Worm (Caenorhabditis elegans) whole organism, L4 larva: ENCODE results near the gene R05G6.5.

Experiments
- F37D6.2 ChIP-seq: sonication (generic microtip); optimal IDR thresholded peaks from 2 replicates; lab custom pipeline; 2016; ENCODE audit warnings: mild to moderate bottlenecking, missing genetic modification characterization, missing compliant biosample characterization
- F44E2.7 ChIP-seq: fragments of 200-800 bp; sonication (Bioruptor generic); IDR thresholded peaks from 2 replicates; pipeline ENCODE4 v2.1.2; 2022; ENCODE audit warnings: missing genetic modification characterization, missing compliant biosample characterization
- T26A8.4 ChIP-seq: fragments of 200-800 bp; sonication (Bioruptor generic); IDR thresholded peaks from 2 replicates; pipeline ENCODE4 v1.3.6; 2022; ENCODE audit warnings: missing genetic modification characterization, missing compliant biosample characterization
- Y48G9A.11 ChIP-seq: fragments of 200-800 bp; sonication (Bioruptor generic); IDR thresholded peaks from 2 replicates; pipeline ENCODE4 v1.3.6; 2022; ENCODE audit warnings: missing genetic modification reagents, missing genetic modification characterization, missing compliant biosample characterization
- Y5F2A.4 ChIP-seq: fragments of 200-800 bp; sonication (Bioruptor generic); optimal IDR thresholded peaks from 2 replicates; lab custom pipeline; 2018; ENCODE audit warnings: mild to moderate bottlenecking, missing genetic modification characterization, missing compliant biosample characterization
- Y75B8A.6 ChIP-seq: fragments of 200-800 bp; sonication (Bioruptor generic); IDR thresholded peaks from 2 replicates; pipeline ENCODE4 v1.3.6; 2022; ENCODE audit warnings: missing genetic modification reagents, missing genetic modification characterization, missing compliant biosample characterization
- aha-1 ChIP-seq: fragments of 150-350 bp; peaks from one replicate; lab custom pipeline; 2014; ENCODE audit warnings: missing biosample characterization, missing genetic modification characterization
- aly-2 ChIP-seq: sonication (generic microtip); optimal IDR thresholded peaks from 2 replicates; lab custom pipeline; 2018; ENCODE audit warnings: missing biosample characterization, missing genetic modification characterization
- ama-1 ChIP-seq: fragments of 150-350 bp; optimal IDR thresholded peaks from 2 replicates; lab custom pipeline; 2014; ENCODE audit warnings: inconsistent platforms, mixed read lengths
- ceh-32 ChIP-seq: sonication (generic microtip); optimal IDR thresholded peaks from 2 replicates; lab custom pipeline; 2016; ENCODE audit warnings: mild to moderate bottlenecking, missing genetic modification characterization, missing compliant biosample characterization; ENCODE audit not compliant: poor library complexity
- ceh-44 ChIP-seq: fragments of 200-800 bp; sonication (Bioruptor generic); IDR thresholded peaks from 2 replicates; pipeline ENCODE4 v1.3.6; 2022; ENCODE audit warnings: missing genetic modification reagents, missing genetic modification characterization, missing compliant biosample characterization
- ceh-82 ChIP-seq: sonication (generic microtip); optimal IDR thresholded peaks from 2 replicates; lab custom pipeline; 2017; ENCODE audit warnings: missing biosample characterization, missing genetic modification characterization
- cey-2 ChIP-seq: sonication (generic microtip); optimal IDR thresholded peaks from 3 replicates; lab custom pipeline; 2017; ENCODE audit warnings: missing genetic modification characterization, mild to moderate bottlenecking, missing compliant biosample characterization, antibody characterized with exemption, borderline replicate concordance; ENCODE audit not compliant: insufficient read depth
- daf-12 ChIP-seq: fragments of 150-350 bp; optimal IDR thresholded peaks from 2 replicates; lab custom pipeline; 2014; ENCODE audit warnings: missing biosample characterization, missing genetic modification reagents, missing genetic modification characterization
- daf-16 ChIP-seq, 3 experiments: sonication (generic microtip); optimal IDR thresholded peaks; 2 replicates each; lab custom pipeline; 2016 to 2017; ENCODE audit warnings: missing genetic modification characterization in 3 of 3, missing genetic modification reagents in 3 of 3, mild to moderate bottlenecking in 2 of 3, missing compliant biosample characterization in 2 of 3, missing biosample characterization in 1 of 3, moderate library complexity in 1 of 3
- dpl-1 ChIP-seq: fragments of 150-350 bp; optimal IDR thresholded peaks from 2 replicates; lab custom pipeline; 2014; ENCODE audit warnings: missing biosample characterization, missing genetic modification reagents, missing genetic modification characterization
- duxl-1 ChIP-seq: sonication (generic microtip); optimal IDR thresholded peaks from 2 replicates; lab custom pipeline; 2016; ENCODE audit warnings: mild to moderate bottlenecking, missing genetic modification characterization, moderate library complexity, missing compliant biosample characterization; ENCODE audit not compliant: poor library complexity
- egl-27 ChIP-seq: sonication (generic microtip); optimal IDR thresholded peaks from 3 replicates; lab custom pipeline; 2017; ENCODE audit warnings: missing biosample characterization, missing genetic modification reagents, missing genetic modification characterization
- gei-8 ChIP-seq: fragments of 200-800 bp; sonication (Bioruptor generic); optimal IDR thresholded peaks from 2 replicates; lab custom pipeline; 2018; ENCODE audit warnings: mild to moderate bottlenecking, missing genetic modification characterization, missing compliant biosample characterization
- hif-1 ChIP-seq, 2 experiments: sonication (generic microtip); optimal IDR thresholded peaks; 2 replicates each; lab custom pipeline; 2016 to 2017; ENCODE audit warnings: missing compliant biosample characterization in 2 of 2, missing genetic modification characterization in 2 of 2, missing genetic modification reagents in 2 of 2, missing genotype in 2 of 2, mild to moderate bottlenecking in 1 of 2
- hlh-11 ChIP-seq: fragments of 200-800 bp; sonication (Bioruptor generic); optimal IDR thresholded peaks from 2 replicates; lab custom pipeline; 2018; ENCODE audit warnings: mild to moderate bottlenecking, missing genetic modification characterization, missing compliant biosample characterization
- hmg-1.1 ChIP-seq: fragments of 200-800 bp; sonication (Bioruptor generic); IDR thresholded peaks from 2 replicates; pipeline ENCODE4 v1.3.6; 2022; ENCODE audit warnings: missing genetic modification reagents, missing genetic modification characterization, missing compliant biosample characterization
- jun-1 ChIP-seq: fragments of 150-350 bp; optimal IDR thresholded peaks from 2 replicates; lab custom pipeline; 2014; ENCODE audit warnings: missing biosample characterization, missing genetic modification reagents, missing genetic modification characterization
- lim-7 ChIP-seq: fragments of 200-800 bp; sonication (Bioruptor generic); IDR thresholded peaks from 2 replicates; pipeline ENCODE4 v1.3.6; 2022; ENCODE audit warnings: missing genetic modification characterization, missing compliant biosample characterization
- lin-1 ChIP-seq: fragments of 200-800 bp; sonication (Bioruptor generic); IDR thresholded peaks from 2 replicates; pipeline ENCODE4 v1.3.6; 2022; ENCODE audit warnings: missing genetic modification reagents, missing genetic modification characterization, missing compliant biosample characterization
- lin-29 ChIP-seq: fragments of 200-800 bp; sonication (Bioruptor generic); IDR thresholded peaks from 2 replicates; pipeline ENCODE4 v1.3.6; 2022; ENCODE audit warnings: missing genetic modification reagents, missing genetic modification characterization, missing compliant biosample characterization
- lin-38 ChIP-seq: fragments of 200-800 bp; sonication (Bioruptor generic); IDR thresholded peaks from 2 replicates; pipeline ENCODE4 v1.3.6; 2022; ENCODE audit warnings: missing genetic modification reagents, missing genetic modification characterization, missing compliant biosample characterization
- lin-39 ChIP-seq: fragments of 150-350 bp; optimal IDR thresholded peaks from 2 replicates; lab custom pipeline; 2014; ENCODE audit warnings: missing biosample characterization, missing genetic modification reagents, missing genetic modification characterization
- lsy-2 ChIP-seq, 2 experiments: fragments of 150-350 bp in 1 of 2; sonication (generic microtip) in 1 of 2; optimal IDR thresholded peaks; 2 replicates each; lab custom pipeline; 2014 to 2017; ENCODE audit warnings: missing biosample characterization in 2 of 2, missing genetic modification characterization in 2 of 2
- madf-9 ChIP-seq: fragments of 200-800 bp; sonication (Bioruptor generic); conservative IDR thresholded peaks from 2 replicates; pipeline ENCODE4 v1.3.6; 2022; ENCODE audit warnings: missing genetic modification reagents, missing genetic modification characterization, missing compliant biosample characterization
- mdl-1 ChIP-seq, 2 experiments: fragments of 150-350 bp in 1 of 2; sonication (generic microtip) in 1 of 2; optimal IDR thresholded peaks; 2 replicates each; lab custom pipeline; 2014 to 2017; ENCODE audit warnings: missing biosample characterization in 2 of 2, missing genetic modification characterization in 2 of 2
- mdt-29 ChIP-seq: fragments of 200-800 bp; sonication (Bioruptor generic); IDR thresholded peaks from 2 replicates; pipeline ENCODE4 v1.3.6; 2022; ENCODE audit warnings: missing genetic modification reagents, missing genetic modification characterization, missing compliant biosample characterization
- nhr-25 ChIP-seq: sonication (generic microtip); optimal IDR thresholded peaks from 2 replicates; lab custom pipeline; 2017; ENCODE audit warnings: missing genetic modification characterization, mild to moderate bottlenecking, missing compliant biosample characterization, antibody characterized with exemption, moderate library complexity, borderline replicate concordance; ENCODE audit not compliant: insufficient read depth
- nhr-28 ChIP-seq: fragments of 150-350 bp; optimal IDR thresholded peaks from 2 replicates; lab custom pipeline; 2014; ENCODE audit warnings: missing biosample characterization, missing genetic modification characterization
- nhr-42 ChIP-seq: fragments of 200-800 bp; sonication (Bioruptor generic); IDR thresholded peaks from 2 replicates; pipeline ENCODE4 v1.3.6; 2022; ENCODE audit warnings: missing genetic modification characterization, missing compliant biosample characterization
- nhr-6 ChIP-seq: fragments of 150-350 bp; optimal IDR thresholded peaks from 2 replicates; lab custom pipeline; 2014; ENCODE audit warnings: missing biosample characterization, missing genetic modification characterization
- nhr-77 ChIP-seq: fragments of 150-350 bp; optimal IDR thresholded peaks from 2 replicates; lab custom pipeline; 2014; ENCODE audit warnings: missing biosample characterization, missing genetic modification characterization
- pqm-1 ChIP-seq: sonication (generic microtip); optimal IDR thresholded peaks from 2 replicates; lab custom pipeline; 2017; ENCODE audit warnings: missing biosample characterization, missing genetic modification characterization
- rbr-2 ChIP-seq: sonication (generic microtip); optimal IDR thresholded peaks from 2 replicates; lab custom pipeline; 2016; ENCODE audit warnings: missing genotype, missing genetic modification characterization, missing compliant biosample characterization
- saeg-2 ChIP-seq: fragments of 200-800 bp; sonication (Bioruptor generic); IDR thresholded peaks from 2 replicates; pipeline ENCODE4 v1.3.6; 2022; ENCODE audit warnings: missing genetic modification reagents, missing genetic modification characterization, missing compliant biosample characterization
- set-16 ChIP-seq: fragments of 200-800 bp; sonication (Bioruptor generic); IDR thresholded peaks from 2 replicates; pipeline ENCODE4 v1.3.6; 2022; ENCODE audit warnings: missing genetic modification reagents, missing genetic modification characterization, missing compliant biosample characterization
- snpc-1.2 ChIP-seq: fragments of 200-800 bp; sonication (Bioruptor generic); IDR thresholded peaks from 2 replicates; pipeline ENCODE4 v1.3.6; 2022; ENCODE audit warnings: missing genetic modification reagents, missing genetic modification characterization, missing compliant biosample characterization
- spr-3 ChIP-seq: fragments of 200-800 bp; sonication (Bioruptor generic); optimal IDR thresholded peaks from 2 replicates; lab custom pipeline; 2018; ENCODE audit warnings: mild to moderate bottlenecking, missing genetic modification characterization, missing compliant biosample characterization
- tra-1 ChIP-seq: fragments of 200-800 bp; sonication (Bioruptor generic); IDR thresholded peaks from 2 replicates; pipeline ENCODE4 v1.3.6; 2022; ENCODE audit warnings: missing genetic modification reagents, missing genetic modification characterization, missing compliant biosample characterization
- unc-130 ChIP-seq: sonication (generic microtip); optimal IDR thresholded peaks from 2 replicates; lab custom pipeline; 2016; ENCODE audit warnings: missing genetic modification reagents, missing genetic modification characterization, missing compliant biosample characterization
- zip-11 ChIP-seq: fragments of 200-800 bp; sonication (Bioruptor generic); IDR thresholded peaks from 2 replicates; pipeline ENCODE4 v1.3.6; 2022; ENCODE audit warnings: missing genetic modification characterization, missing compliant biosample characterization
- zip-2 ChIP-seq: fragments of 150-350 bp; optimal IDR thresholded peaks from 2 replicates; lab custom pipeline; 2014; ENCODE audit warnings: missing biosample characterization, missing genetic modification characterization
- ztf-11 ChIP-seq: fragments of 150-350 bp; optimal IDR thresholded peaks from 2 replicates; lab custom pipeline; 2014; ENCODE audit warnings: missing biosample characterization, missing genetic modification characterization

R05G6.5 gene

DNA sequence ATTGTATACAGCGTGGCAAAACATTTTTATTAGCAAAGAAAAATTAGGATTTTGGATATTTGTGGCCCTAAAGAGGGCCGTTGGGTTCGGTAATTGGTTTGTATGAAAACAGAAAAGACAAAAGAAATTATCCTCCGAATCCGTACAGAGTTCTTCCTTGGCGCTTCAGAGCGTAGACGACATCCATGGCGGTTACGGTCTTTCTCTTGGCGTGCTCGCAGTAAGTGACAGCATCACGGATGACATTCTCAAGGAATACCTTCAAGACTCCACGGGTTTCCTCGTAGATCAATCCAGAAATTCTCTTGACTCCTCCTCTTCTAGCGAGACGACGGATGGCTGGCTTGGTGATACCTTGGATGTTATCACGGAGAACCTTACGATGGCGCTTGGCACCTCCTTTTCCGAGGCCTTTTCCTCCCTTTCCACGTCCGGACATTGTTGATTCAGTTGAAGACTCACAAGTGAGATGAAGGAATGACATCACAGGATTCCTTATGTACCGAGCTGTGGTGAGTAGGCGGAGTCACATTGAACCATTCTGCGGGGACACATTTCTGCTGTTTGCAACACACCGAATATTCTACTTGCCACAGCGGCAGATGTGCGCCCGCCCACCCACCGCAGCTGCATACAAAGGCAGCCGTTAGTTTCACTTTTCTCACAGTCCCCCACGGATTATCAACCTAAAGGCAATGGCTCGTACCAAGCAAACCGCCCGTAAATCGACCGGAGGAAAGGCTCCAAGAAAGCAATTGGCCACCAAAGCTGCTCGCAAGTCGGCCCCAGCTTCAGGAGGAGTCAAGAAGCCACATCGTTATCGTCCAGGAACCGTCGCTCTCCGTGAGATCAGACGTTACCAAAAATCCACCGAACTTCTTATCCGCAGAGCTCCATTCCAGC lies 20.4 kb upstream of the R05G6.5 start, which contains the start of the genes his-60 and his-59 (continued):
- no peak for TF ChIP-seq aly-2
- TF ChIP-seq ceh-32: no peak
- peak; percentile 50 for TF ChIP-seq ama-1 (lab: Kevin White, UChicago)
- no peak for TF ChIP-seq F37D6.2 (tag; lab: Kevin White, UChicago)
- peak; percentile 23; the same call in 1 of the 2 replicates for TF ChIP-seq hmg-1.1 (GFP tag; lab: Robert Waterston, UW)
- no peak for TF ChIP-seq spr-3 (GFP tag; lab: Kevin White, UChicago)
- TF ChIP-seq mdt-29 (GFP tag; lab: Robert Waterston, UW): peak; percentile 26; the same call in 1 of the 2 replicates
- TF ChIP-seq rbr-2 (tag; lab: Kevin White, UChicago): peak; percentile 55
- TF ChIP-seq ceh-44: no peak
- TF ChIP-seq aha-1 (tag; lab: Kevin White, UChicago): peak; percentile 51
- TF ChIP-seq dpl-1: peak; percentile 43
- no peak for TF ChIP-seq hif-1 (tag; optimal IDR thresholded peaks at IDR 0.05; lab: Kevin White, UChicago)
- TF ChIP-seq daf-12 (tag; lab: Kevin White, UChicago): no peak
- peak; percentile 76 for TF ChIP-seq hlh-11 (tag; lab: Kevin White, UChicago)
- no peak for TF ChIP-seq lin-39 (tag; lab: Kevin White, UChicago)
- TF ChIP-seq madf-9 (GFP tag; lab: Robert Waterston, UW): no peak
- no peak for TF ChIP-seq nhr-28 (tag; lab: Kevin White, UChicago)
- TF ChIP-seq gei-8: no peak
- no peak for TF ChIP-seq ceh-82
- peak; percentile 48 for TF ChIP-seq lin-38 (GFP tag; lab: Robert Waterston, UW)
- no peak for TF ChIP-seq mdl-1 (tag; optimal IDR thresholded peaks at IDR 0.05; lab: Kevin White, UChicago)
- TF ChIP-seq lsy-2 (tag; optimal IDR thresholded peaks at IDR 0.05; lab: Kevin White, UChicago): no peak
- peak; percentile 46; the same call in 1 of the 2 replicates for TF ChIP-seq nhr-42 (GFP tag; lab: Robert Waterston, UW)
- no peak for TF ChIP-seq jun-1 (tag; lab: Kevin White, UChicago)
- TF ChIP-seq tra-1 (GFP tag; lab: Robert Waterston, UW): peak; percentile 42; the same call in 1 of the 2 replicates
- TF ChIP-seq nhr-25 (tag; lab: Kevin White, UChicago): peak; percentile 27
- TF ChIP-seq pqm-1: no peak
- peak; percentile 85 for TF ChIP-seq lim-7 (GFP tag; lab: Robert Waterston, UW)
- no peak for TF ChIP-seq saeg-2 (GFP tag; lab: Robert Waterston, UW)
- TF ChIP-seq Y48G9A.11: no peak
- peak; percentile 71 for TF ChIP-seq set-16 (GFP tag; lab: Robert Waterston, UW)
- no peak for TF ChIP-seq unc-130 (GFP tag; lab: Kevin White, UChicago)
- no peak for TF ChIP-seq egl-27 (tag; lab: Kevin White, UChicago)
- peak; percentile 57 for TF ChIP-seq snpc-1.2
- no peak for TF ChIP-seq ztf-11
- no peak for TF ChIP-seq daf-16 (GFP tag; optimal IDR thresholded peaks at IDR 0.05; lab: Kevin White, UChicago)
- peak; percentile 62 for TF ChIP-seq daf-16 (tag; optimal IDR thresholded peaks at IDR 0.05; lab: Kevin White, UChicago)
- no peak for TF ChIP-seq nhr-77 (tag; lab: Kevin White, UChicago)
- peak; percentile 82 for TF ChIP-seq nhr-6
- TF ChIP-seq Y5F2A.4: no peak
- TF ChIP-seq F44E2.7 (GFP tag; lab: Robert Waterston, UW): peak; percentile 77; the same call in 1 of the 2 replicates
- TF ChIP-seq zip-11 (GFP tag; lab: Robert Waterston, UW): no peak
- TF ChIP-seq cey-2 (tag; lab: Kevin White, UChicago): no peak
- no peak for TF ChIP-seq Y75B8A.6 (GFP tag; lab: Robert Waterston, UW)
- no peak for TF ChIP-seq zip-2 (tag; lab: Kevin White, UChicago)
- no peak for TF ChIP-seq T26A8.4 (GFP tag; lab: Robert Waterston, UW)
- TF ChIP-seq duxl-1 (tag; lab: Kevin White, UChicago): no peak
- TF ChIP-seq lin-1 (GFP tag; lab: Robert Waterston, UW): peak; percentile 37; the same call in 1 of the 2 replicates
- no peak for TF ChIP-seq lin-29 (GFP tag; lab: Robert Waterston, UW)
